Worm (Caenorhabditis elegans): Measurements from ENCODE around the gene F31F6.3.

The F31F6.3 gene

DNA sequence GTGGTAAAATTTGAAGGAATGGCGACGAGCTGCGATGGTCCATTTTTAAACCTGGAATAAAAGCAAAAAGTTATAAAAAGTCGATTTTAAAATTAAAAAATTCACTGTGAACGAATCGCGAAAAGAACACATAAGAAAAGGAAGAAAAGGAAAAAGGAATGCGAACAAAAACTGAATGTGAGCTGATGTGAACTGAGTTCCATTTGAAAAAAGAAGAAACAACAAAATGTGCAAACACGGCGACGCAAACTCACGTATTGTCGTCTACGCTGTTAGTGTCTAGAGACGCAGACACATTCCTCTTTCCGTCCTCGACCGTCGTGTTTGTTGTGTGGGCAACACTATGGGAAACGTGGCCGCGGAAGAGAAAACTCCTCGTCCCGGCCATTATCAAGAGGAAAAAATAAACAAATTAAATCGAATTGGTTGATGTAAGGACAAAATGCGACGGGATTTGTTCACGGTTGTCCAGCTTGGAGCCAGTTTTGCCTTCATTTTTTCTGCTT lies 18.9 kb downstream of the F31F6.3 start, which contains the start of the genes C27C12.1 and C27C12.4 (continued):
- TF ChIP-seq lin-39 (tag; optimal IDR thresholded peaks at IDR 0.05) = peak; percentile 54
- TF ChIP-seq tlp-1 (tag; optimal IDR thresholded peaks at IDR 0.05) = no peak
- TF ChIP-seq pqm-1 (tag; optimal IDR thresholded peaks at IDR 0.05) = no peak
- peak; percentile 71 to 79 (median 79) for TF ChIP-seq dpl-1 (GFP tag; optimal IDR thresholded peaks at IDR 0.05)
- peak; percentile 88 for TF ChIP-seq nhr-19 (GFP tag; conservative IDR thresholded peaks at IDR 0.05)
- TF ChIP-seq sup-37 (GFP tag; optimal IDR thresholded peaks at IDR 0.05) = peak; percentile 43
- TF ChIP-seq lsy-2 (tag; optimal IDR thresholded peaks at IDR 0.05) = peak; percentile 82 to 89
- no peak for TF ChIP-seq egl-27 (tag; optimal IDR thresholded peaks at IDR 0.05)
- peak; percentile 63 for TF ChIP-seq fkh-4 (tag; optimal IDR thresholded peaks at IDR 0.05; ENCODE audit: borderline replicate concordance)
- no peak for TF ChIP-seq nhr-12 (tag; optimal IDR thresholded peaks at IDR 0.05)
- no peak for TF ChIP-seq vab-15 (tag; optimal IDR thresholded peaks at IDR 0.05)
- TF ChIP-seq fkh-10 (GFP tag; optimal IDR thresholded peaks at IDR 0.05) = peak; percentile 90
- TF ChIP-seq zag-1 (tag; optimal IDR thresholded peaks at IDR 0.05) = no peak
- TF ChIP-seq rnt-1 (tag; optimal IDR thresholded peaks at IDR 0.05) = peak; percentile 96
- TF ChIP-seq tbx-2 (tag; optimal IDR thresholded peaks at IDR 0.05) = peak; percentile 94
- TF ChIP-seq ceh-90 (tag; optimal IDR thresholded peaks at IDR 0.05) = peak; percentile 80
- peak; percentile 82 to 90 (median 84) for TF ChIP-seq ceh-82 (tag; optimal IDR thresholded peaks at IDR 0.05)
- peak; percentile 93 for TF ChIP-seq lir-3 (tag; optimal IDR thresholded peaks at IDR 0.05; ENCODE audit: poor library complexity)
- TF ChIP-seq blmp-1 (tag; optimal IDR thresholded peaks at IDR 0.05) = peak; percentile 59
- peak; percentile 13 for TF ChIP-seq hpl-2 (GFP tag; optimal IDR thresholded peaks at IDR 0.05)
- peak; percentile 80 to 86 for TF ChIP-seq efl-1 (optimal IDR thresholded peaks at IDR 0.05)
- TF ChIP-seq efl-1 (GFP tag; optimal IDR thresholded peaks at IDR 0.05 in 1 of 2) = peak; percentile 67 to 95
- peak; percentile 89 for TF ChIP-seq swsn-7 (tag; optimal IDR thresholded peaks at IDR 0.05)
- peak in 3 of 6 experiments; percentile 44 to 70 (median 67) for TF ChIP-seq elt-3 (tag; optimal IDR thresholded peaks at IDR 0.05)
- peak; percentile 93 for TF ChIP-seq nhr-20 (tag; optimal IDR thresholded peaks at IDR 0.05)
- TF ChIP-seq hlh-4 (tag; optimal IDR thresholded peaks at IDR 0.05) = no peak
- peak; percentile 95 for TF ChIP-seq nhr-71 (tag; optimal IDR thresholded peaks at IDR 0.05)
- peak; percentile 61 for TF ChIP-seq C04F5.9 (tag; optimal IDR thresholded peaks at IDR 0.05)
- peak; percentile 83 for TF ChIP-seq xbp-1 (tag; optimal IDR thresholded peaks at IDR 0.05)
- TF ChIP-seq nhr-28 (tag; optimal IDR thresholded peaks at IDR 0.05) = no peak
- peak; percentile 25 for TF ChIP-seq ceh-8 (GFP tag; optimal IDR thresholded peaks at IDR 0.05)
- no peak for TF ChIP-seq alr-1 (tag; optimal IDR thresholded peaks at IDR 0.05; ENCODE audit: borderline replicate concordance)

DNA sequence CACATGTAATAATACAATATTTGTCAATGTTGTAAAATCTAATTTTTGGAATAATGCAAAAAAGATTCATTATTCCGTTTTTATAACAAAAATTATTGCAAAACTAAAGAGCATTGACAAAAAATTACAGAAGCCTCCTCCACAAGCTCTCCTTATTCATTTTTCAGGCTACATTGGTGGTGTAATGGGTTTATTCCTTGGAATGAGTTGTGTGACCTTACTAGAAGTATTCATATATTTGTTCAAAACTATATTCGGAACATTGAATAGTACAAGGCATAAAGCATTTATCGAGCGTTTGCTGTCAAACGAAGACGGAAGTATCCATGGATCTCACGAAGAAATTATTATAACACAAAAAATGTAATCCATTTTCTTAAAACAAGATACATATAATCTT lies 20.8 kb downstream of the F31F6.3 start:
- TF ChIP-seq ces-1 (GFP tag; optimal IDR thresholded peaks at IDR 0.05) = no peak
- no peak for TF ChIP-seq efl-1 (optimal IDR thresholded peaks at IDR 0.05)
- peak in 1 of 2 experiments; percentile 91 for TF ChIP-seq efl-1 (GFP tag; optimal IDR thresholded peaks at IDR 0.05 in 1 of 2)

DNA sequence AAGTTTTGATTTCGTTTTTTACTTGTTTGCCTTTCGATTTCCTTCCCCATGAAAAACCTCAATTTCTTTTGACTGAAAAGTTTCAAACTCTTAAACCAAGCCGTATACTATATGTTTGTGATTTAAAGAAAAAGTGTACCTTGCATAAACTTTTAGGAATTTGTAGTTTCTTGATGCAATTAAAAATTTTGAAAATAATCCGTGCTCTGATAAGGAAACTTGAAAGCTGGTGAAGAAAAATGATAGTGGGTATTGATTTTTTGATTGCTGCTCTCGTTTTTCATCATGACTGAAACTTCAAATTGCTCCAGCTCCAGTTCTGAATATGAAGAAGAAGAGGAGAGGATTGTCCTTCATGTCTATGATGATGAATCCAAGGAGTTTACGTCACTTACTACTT lies 23.6 kb downstream of the F31F6.3 start, which contains the start of gene acd-3:
TSS of gene acd-3 (plus strand) at position 222 of the 400 bp plus-strand sequence.
- TF ChIP-seq nhr-85 (tag) = peak; percentile 31
- no peak for TF ChIP-seq hlh-17 (GFP tag; optimal IDR thresholded peaks at IDR 0.05; ENCODE audit: borderline replicate concordance)
- no peak for TF ChIP-seq skn-1 (tag; optimal IDR thresholded peaks at IDR 0.05)

DNA sequence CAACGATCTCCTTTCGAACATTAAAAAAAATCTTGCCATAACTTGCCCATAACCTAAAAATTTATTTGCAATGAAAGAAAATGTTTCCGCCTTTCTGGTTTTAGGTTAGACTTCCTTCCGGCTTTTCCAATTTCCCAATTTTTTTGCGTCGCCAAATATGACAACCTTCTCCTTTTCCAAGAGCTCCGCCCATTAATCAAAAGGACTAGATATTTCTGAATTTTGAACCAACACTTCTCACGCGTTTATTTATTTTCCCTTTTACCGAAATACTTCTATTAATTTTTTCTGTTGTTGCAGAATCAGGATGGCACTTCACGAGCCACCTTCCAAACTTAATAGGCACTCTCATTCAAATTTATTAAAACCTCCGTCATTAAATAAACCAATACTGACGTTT lies 27.0 kb downstream of the F31F6.3 start, which contains the start of gene egrh-1:
TSS of gene egrh-1 (plus strand) at position 301 of the 400 bp plus-strand sequence.
- no peak for TF ChIP-seq lsy-2 (tag; optimal IDR thresholded peaks at IDR 0.05)

Data from whole organism, L1 larva.